Worm (Caenorhabditis elegans) whole organism, L4 larva: ENCODE data around the gene F37C12.14.

ENCODE experiments used
- aly-2 ChIP-seq: sonication (generic microtip); optimal IDR thresholded peaks from 2 replicates; lab custom pipeline; 2018; ENCODE audit warnings: missing biosample characterization, missing genetic modification characterization
- madf-9 ChIP-seq: fragments of 200-800 bp; sonication (Bioruptor generic); conservative IDR thresholded peaks from 2 replicates; pipeline ENCODE4 v1.3.6; 2022; ENCODE audit warnings: missing genetic modification reagents, missing genetic modification characterization, missing compliant biosample characterization
- mdl-1 ChIP-seq, 2 experiments: fragments of 150-350 bp in 1 of 2; sonication (generic microtip) in 1 of 2; optimal IDR thresholded peaks; 2 replicates each; lab custom pipeline; 2014 to 2017; ENCODE audit warnings: missing biosample characterization in 2 of 2, missing genetic modification characterization in 2 of 2
- mep-1 ChIP-seq: fragments of 150-350 bp; sonication (generic microtip); optimal IDR thresholded peaks from 3 replicates; lab custom pipeline; 2014; ENCODE audit warnings: missing biosample characterization, missing genetic modification characterization
- tag-97 ChIP-seq: fragments of 200-800 bp; sonication (Bioruptor generic); IDR thresholded peaks from 2 replicates; pipeline ENCODE4 v1.3.6; 2022; ENCODE audit warnings: missing genetic modification characterization, missing compliant biosample characterization

- no peak for TF ChIP-seq tag-97 (GFP tag; lab: Robert Waterston, UW)
- TF ChIP-seq madf-9 = no peak
- TF ChIP-seq aly-2 = no peak
- TF ChIP-seq mdl-1 (tag; optimal IDR thresholded peaks at IDR 0.05; lab: Kevin White, UChicago) = no peak
- TF ChIP-seq mep-1 (tag; lab: Kevin White, UChicago) = no peak
These were observed 35.2 kb downstream of the F37C12.14 start for ce11 chrIII:7150162-7150561.
